Worm (Caenorhabditis elegans) whole organism, late embryonic: ENCODE results near the gene aex-2.

Experiments used
- F13H6.1 ChIP-seq: sonication (generic microtip); optimal IDR thresholded peaks from 2 replicates; lab custom pipeline; 2016; ENCODE audit warnings: missing genetic modification characterization, missing compliant biosample characterization
- K09A11.1 ChIP-seq: sonication (generic microtip); optimal IDR thresholded peaks from 2 replicates; lab custom pipeline; 2017; ENCODE audit warnings: antibody characterized with exemption, mild to moderate bottlenecking, missing genetic modification characterization, missing compliant biosample characterization; ENCODE audit not compliant: insufficient read depth
- T23F11.4 ChIP-seq: fragments of 200-800 bp; sonication (Bioruptor generic); optimal IDR thresholded peaks from 2 replicates; lab custom pipeline; 2018; ENCODE audit warnings: mild to moderate bottlenecking, missing genetic modification characterization, missing compliant biosample characterization
- ahr-1 ChIP-seq: sonication (generic microtip); optimal IDR thresholded peaks from 2 replicates; lab custom pipeline; 2016; ENCODE audit warnings: missing genetic modification characterization, missing compliant biosample characterization
- ceh-14 ChIP-seq: sonication (generic microtip); optimal IDR thresholded peaks from 2 replicates; lab custom pipeline; 2016; ENCODE audit warnings: missing genotype, missing genetic modification characterization, missing compliant biosample characterization
- ceh-2 ChIP-seq: sonication (generic microtip); optimal IDR thresholded peaks from 2 replicates; lab custom pipeline; 2016; ENCODE audit warnings: missing genotype, missing genetic modification characterization, missing compliant biosample characterization
- ceh-22 ChIP-seq: sonication (generic microtip); optimal IDR thresholded peaks from 2 replicates; lab custom pipeline; 2017; ENCODE audit warnings: missing biosample characterization, missing genetic modification characterization
- ceh-24 ChIP-seq: sonication (generic microtip); optimal IDR thresholded peaks from 2 replicates; lab custom pipeline; 2016; ENCODE audit warnings: mild to moderate bottlenecking, missing genetic modification characterization, missing compliant biosample characterization
- ceh-30 ChIP-seq: fragments of 150-350 bp; optimal IDR thresholded peaks from 2 replicates; lab custom pipeline; 2014; ENCODE audit warnings: missing biosample characterization, missing genetic modification characterization
- ceh-31 ChIP-seq: sonication (generic microtip); optimal IDR thresholded peaks from 2 replicates; lab custom pipeline; 2016; ENCODE audit warnings: missing genetic modification characterization, missing compliant biosample characterization
- ceh-34 ChIP-seq: sonication (generic microtip); optimal IDR thresholded peaks from 2 replicates; lab custom pipeline; 2016; ENCODE audit warnings: mild to moderate bottlenecking, missing genetic modification characterization, missing compliant biosample characterization
- ceh-45 ChIP-seq: fragments of 200-800 bp; sonication (Bioruptor generic); IDR thresholded peaks from 2 replicates; pipeline ENCODE4 v1.3.6; 2022; ENCODE audit warnings: missing genetic modification reagents, missing genetic modification characterization, missing compliant biosample characterization
- ceh-48 ChIP-seq: sonication (generic microtip); optimal IDR thresholded peaks from 2 replicates; lab custom pipeline; 2016; ENCODE audit warnings: missing genetic modification characterization, inconsistent platforms, missing compliant biosample characterization
- ceh-6 ChIP-seq: fragments of 200-800 bp; sonication (Bioruptor generic); optimal IDR thresholded peaks from 2 replicates; lab custom pipeline; 2018; ENCODE audit warnings: mild to moderate bottlenecking, missing genetic modification characterization, missing compliant biosample characterization
- che-1 ChIP-seq: sonication (generic microtip); optimal IDR thresholded peaks from 2 replicates; lab custom pipeline; 2016; ENCODE audit warnings: mild to moderate bottlenecking, missing genetic modification characterization, missing compliant biosample characterization
- dmd-4 ChIP-seq: sonication (generic microtip); optimal IDR thresholded peaks from 2 replicates; lab custom pipeline; 2016; ENCODE audit warnings: borderline replicate concordance, missing genetic modification characterization, missing compliant biosample characterization
- dve-1 ChIP-seq: sonication (generic microtip); optimal IDR thresholded peaks from 2 replicates; lab custom pipeline; 2017; ENCODE audit warnings: antibody characterized with exemption, mild to moderate bottlenecking, missing genetic modification characterization, missing compliant biosample characterization
- elt-2 ChIP-seq: sonication (generic microtip); optimal IDR thresholded peaks from 2 replicates; lab custom pipeline; 2016; ENCODE audit warnings: missing genetic modification reagents, missing genetic modification characterization, missing compliant biosample characterization
- eyg-1 ChIP-seq: sonication (generic microtip); optimal IDR thresholded peaks from 2 replicates; lab custom pipeline; 2016; ENCODE audit warnings: missing genotype, missing genetic modification characterization, missing compliant biosample characterization
- fkh-6 ChIP-seq: sonication (generic microtip); optimal IDR thresholded peaks from 2 replicates; lab custom pipeline; 2016; ENCODE audit warnings: missing genetic modification characterization, missing compliant biosample characterization
- gmeb-2 ChIP-seq: sonication (generic microtip); optimal IDR thresholded peaks from 2 replicates; lab custom pipeline; 2016; ENCODE audit warnings: missing genetic modification characterization, inconsistent platforms, missing compliant biosample characterization
- hlh-13 ChIP-seq: fragments of 200-800 bp; sonication (Bioruptor generic); optimal IDR thresholded peaks from 2 replicates; lab custom pipeline; 2018; ENCODE audit warnings: mild to moderate bottlenecking, missing genetic modification characterization, missing compliant biosample characterization
- hlh-6 ChIP-seq: sonication (generic microtip); optimal IDR thresholded peaks from 2 replicates; lab custom pipeline; 2016; ENCODE audit warnings: missing genotype, missing genetic modification characterization, missing compliant biosample characterization
- hlh-8 ChIP-seq: sonication (generic microtip); optimal IDR thresholded peaks from 2 replicates; lab custom pipeline; 2016; ENCODE audit warnings: missing genotype, missing genetic modification characterization, missing compliant biosample characterization
- mec-3 ChIP-seq: sonication (generic microtip); optimal IDR thresholded peaks from 2 replicates; lab custom pipeline; 2016; ENCODE audit warnings: borderline replicate concordance, missing genetic modification characterization, missing compliant biosample characterization
- nfya-1 ChIP-seq: sonication (generic microtip); optimal IDR thresholded peaks from 2 replicates; lab custom pipeline; 2017; ENCODE audit warnings: missing genetic modification characterization, mild to moderate bottlenecking, missing compliant biosample characterization, antibody characterized with exemption, moderate library complexity
- nhr-232 ChIP-seq: sonication (generic microtip); optimal IDR thresholded peaks from 2 replicates; lab custom pipeline; 2016; ENCODE audit warnings: missing genetic modification characterization, missing compliant biosample characterization
- odd-2 ChIP-seq: sonication (generic microtip); optimal IDR thresholded peaks from 2 replicates; lab custom pipeline; 2017; ENCODE audit warnings: antibody characterized with exemption, mild to moderate bottlenecking, missing genetic modification characterization, missing compliant biosample characterization
- pat-9 ChIP-seq: fragments of 200-800 bp; sonication (Bioruptor generic); optimal IDR thresholded peaks from 2 replicates; lab custom pipeline; 2018; ENCODE audit warnings: mild to moderate bottlenecking, missing genetic modification characterization, moderate library complexity, missing compliant biosample characterization
- pax-1 ChIP-seq: fragments of 150-350 bp; optimal IDR thresholded peaks from 2 replicates; lab custom pipeline; 2014; ENCODE audit warnings: missing biosample characterization, missing genetic modification characterization
- pha-4 ChIP-seq: fragments of 150-350 bp; optimal IDR thresholded peaks from 2 replicates; lab custom pipeline; 2018; ENCODE audit warnings: missing biosample characterization, missing genetic modification reagents, missing genetic modification characterization
- pros-1 ChIP-seq: fragments of 150-350 bp; optimal IDR thresholded peaks from 2 replicates; lab custom pipeline; 2014; ENCODE audit warnings: missing biosample characterization, missing genetic modification reagents, missing genetic modification characterization
- sdc-2 ChIP-seq: sonication (generic microtip); optimal IDR thresholded peaks from 2 replicates; lab custom pipeline; 2016; ENCODE audit warnings: missing genotype, missing genetic modification characterization, missing compliant biosample characterization
- syd-9 ChIP-seq: sonication (generic microtip); optimal IDR thresholded peaks from 2 replicates; lab custom pipeline; 2016; ENCODE audit warnings: mild to moderate bottlenecking, missing genetic modification characterization, moderate library complexity, missing compliant biosample characterization
- tbx-2 ChIP-seq: sonication (generic microtip); optimal IDR thresholded peaks from 2 replicates; lab custom pipeline; 2016; ENCODE audit warnings: missing genetic modification characterization, missing compliant biosample characterization
- tbx-7 ChIP-seq: sonication (generic microtip); optimal IDR thresholded peaks from 2 replicates; lab custom pipeline; 2016; ENCODE audit warnings: missing genotype, missing genetic modification characterization, missing compliant biosample characterization
- unc-3 ChIP-seq, 2 experiments: fragments of 200-800 bp in 1 of 2; sonication (Bioruptor generic) in 1 of 2; sonication (generic microtip) in 1 of 2; conservative IDR thresholded peaks in 1 of 2; optimal IDR thresholded peaks in 1 of 2; 2 replicates each; pipeline versions ENCODE4 v1.3.6 to Lab custom; 2016 to 2022; ENCODE audit warnings: missing compliant biosample characterization in 2 of 2, missing genetic modification characterization in 2 of 2, missing genetic modification reagents in 1 of 2
- unc-86 ChIP-seq: sonication (generic microtip); optimal IDR thresholded peaks from 2 replicates; lab custom pipeline; 2016; ENCODE audit warnings: missing genetic modification characterization, missing compliant biosample characterization
- zip-5 ChIP-seq: sonication (generic microtip); optimal IDR thresholded peaks from 2 replicates; lab custom pipeline; 2016; ENCODE audit warnings: missing genetic modification characterization, missing compliant biosample characterization
- ztf-16 ChIP-seq: sonication (generic microtip); optimal IDR thresholded peaks from 2 replicates; lab custom pipeline; 2017; ENCODE audit warnings: missing genetic modification characterization, missing compliant biosample characterization

Gene aex-2

DNA sequence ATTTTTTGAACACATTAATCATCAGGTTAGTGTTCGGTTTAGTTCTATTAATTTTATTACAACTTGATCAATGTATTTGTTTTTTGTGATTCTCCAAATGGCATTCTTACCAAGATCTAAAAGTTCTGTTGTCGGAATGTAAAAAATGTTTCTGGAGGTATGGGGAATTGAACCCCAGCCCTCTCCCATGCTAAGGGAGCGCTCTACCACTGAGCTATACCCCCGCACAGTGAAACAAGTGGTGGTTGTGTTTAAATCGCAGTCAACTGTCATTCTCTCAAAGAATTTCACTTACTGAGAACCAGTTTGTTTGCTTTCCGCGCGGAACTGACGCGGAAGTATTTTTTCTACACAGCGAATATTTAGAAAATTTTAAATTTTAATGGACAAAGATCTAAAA, 15.2 kb downstream of the aex-2 start (continued):
- peak; percentile 79 for TF ChIP-seq T23F11.4 (GFP tag; lab: Kevin White, UChicago)
- peak; percentile 85 for TF ChIP-seq ceh-45 (GFP tag; lab: Robert Waterston, UW)
- TF ChIP-seq hlh-6 (tag; lab: Kevin White, UChicago): peak; percentile 75
- peak; percentile 83 for TF ChIP-seq fkh-6
- TF ChIP-seq ahr-1: peak; percentile 74
- peak; percentile 57 for TF ChIP-seq ceh-31 (tag; lab: Kevin White, UChicago)
- TF ChIP-seq ceh-30: peak; percentile 69
- TF ChIP-seq syd-9 (tag; lab: Kevin White, UChicago): peak; percentile 66
- TF ChIP-seq gmeb-2: peak; percentile 82
- peak; percentile 85 for TF ChIP-seq dmd-4 (tag; lab: Kevin White, UChicago)
- TF ChIP-seq eyg-1: peak; percentile 33
- peak; percentile 90 for TF ChIP-seq ceh-6 (GFP tag; lab: Kevin White, UChicago)
- TF ChIP-seq unc-86 (tag; lab: Kevin White, UChicago): peak; percentile 77
- TF ChIP-seq odd-2: peak; percentile 22
- no peak for TF ChIP-seq ceh-22 (tag; lab: Kevin White, UChicago)
- peak; percentile 24 for TF ChIP-seq pros-1 (tag; lab: Kevin White, UChicago)
- TF ChIP-seq elt-2: peak; percentile 86
- TF ChIP-seq pat-9 (tag; lab: Kevin White, UChicago): peak; percentile 78
- TF ChIP-seq nfya-1 (tag; lab: Kevin White, UChicago): peak; percentile 44
- peak; percentile 73 for TF ChIP-seq K09A11.1 (tag; lab: Kevin White, UChicago)
- TF ChIP-seq sdc-2 (tag; lab: Kevin White, UChicago): peak; percentile 67
- peak; percentile 85 for TF ChIP-seq che-1 (tag; lab: Kevin White, UChicago)
- peak; percentile 71 for TF ChIP-seq nhr-232 (tag; lab: Kevin White, UChicago)
- peak; percentile 84 for TF ChIP-seq ceh-14
- peak; percentile 59 for TF ChIP-seq zip-5
- TF ChIP-seq pha-4: no peak
- TF ChIP-seq ceh-48 (tag; lab: Kevin White, UChicago): peak; percentile 57
- TF ChIP-seq ztf-16: peak; percentile 72
- TF ChIP-seq F13H6.1 (tag; lab: Kevin White, UChicago): peak; percentile 61
- TF ChIP-seq hlh-8 (tag; lab: Kevin White, UChicago): peak; percentile 29
- TF ChIP-seq hlh-13 (GFP tag; lab: Kevin White, UChicago): peak; percentile 81
- peak; percentile 71 for TF ChIP-seq dve-1 (tag; lab: Kevin White, UChicago)
- peak; percentile 27 for TF ChIP-seq tbx-7 (tag; lab: Kevin White, UChicago)
- peak; percentile 44 for TF ChIP-seq mec-3
- peak; percentile 66 for TF ChIP-seq tbx-2 (tag; lab: Kevin White, UChicago)
- peak; percentile 75 for TF ChIP-seq ceh-34
- peak; percentile 5 for TF ChIP-seq pax-1 (tag; lab: Kevin White, UChicago)
- TF ChIP-seq ceh-24: peak; percentile 75
- peak; percentile 90 for TF ChIP-seq unc-3 (GFP tag; conservative IDR thresholded peaks at IDR 0.05; lab: Robert Waterston, UW)
- peak; percentile 79 for TF ChIP-seq unc-3 (tag; optimal IDR thresholded peaks at IDR 0.05; lab: Kevin White, UChicago)

DNA sequence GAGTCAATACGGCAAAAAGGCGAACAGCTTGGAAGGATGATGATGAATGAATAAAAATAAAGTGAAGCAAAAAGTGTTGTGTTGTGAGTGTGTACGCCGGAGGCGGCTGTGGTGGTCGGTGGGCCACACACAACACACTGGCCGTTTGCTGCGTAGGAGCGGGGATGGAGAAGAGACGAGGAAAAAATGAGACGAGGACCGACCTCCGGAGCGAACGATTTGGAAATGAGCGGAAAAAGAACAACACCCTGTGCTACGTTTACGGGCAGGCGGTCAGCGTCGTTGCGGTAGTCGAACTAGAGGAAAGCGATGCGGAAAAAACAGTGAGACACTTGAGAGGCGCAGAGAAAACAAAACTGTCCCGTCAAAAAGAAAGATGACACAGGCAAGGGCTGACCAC, 15.8 kb downstream of the aex-2 start:
- TF ChIP-seq ceh-14: peak; percentile 15
- peak; percentile 33 for TF ChIP-seq hlh-6 (tag; lab: Kevin White, UChicago)
- TF ChIP-seq sdc-2 (tag; lab: Kevin White, UChicago): peak; percentile 59
- TF ChIP-seq ceh-2 (tag; lab: Kevin White, UChicago): peak; percentile 21
- no peak for TF ChIP-seq pros-1 (tag; lab: Kevin White, UChicago)
- TF ChIP-seq ceh-31 (tag; lab: Kevin White, UChicago): peak; percentile 12
